Worm (Caenorhabditis elegans): ENCODE measurements around the gene C01G10.6.

- TF ChIP-seq ztf-28 (GFP tag; IDR thresholded peaks at IDR 0.05) (no peak), ceh-91 (GFP tag; IDR thresholded peaks at IDR 0.05) (no peak), B0336.3 (GFP tag; IDR thresholded peaks at IDR 0.05) (no peak), unc-62 (GFP tag; optimal IDR thresholded peaks at IDR 0.05) (no peak), unc-130 (GFP tag; optimal IDR thresholded peaks at IDR 0.05) (no peak), ama-1 (optimal IDR thresholded peaks at IDR 0.05) (no peak), ama-1 (GFP tag; optimal IDR thresholded peaks at IDR 0.05) (no peak), K11D2.4 (GFP tag; IDR thresholded peaks at IDR 0.05) (no peak)
Observed at ce11 chrV:15094749-15095148, 7.3 kb downstream of the C01G10.6 start, which contains the start of gene srx-78.

Measured in whole organism, young adult.